Fruit fly (Drosophila melanogaster): ENCODE results near the gene Nedd4.

dm6 chr3L:17500315-17500985, 29.4 kb upstream of the Nedd4 start:
- TF ChIP-seq Atf3 (GFP tag; optimal IDR thresholded peaks at IDR 0.05) (no peak), Dfd (GFP tag; optimal IDR thresholded peaks at IDR 0.05) (no peak), CG9797 (GFP tag; optimal IDR thresholded peaks at IDR 0.05) (no peak), Pdp1 (GFP tag; optimal IDR thresholded peaks at IDR 0.05) (no peak), crol (GFP tag; IDR thresholded peaks at IDR 0.05) (no peak), CG2678 (tag; optimal IDR thresholded peaks at IDR 0.05) (no peak), btn (GFP tag; optimal IDR thresholded peaks at IDR 0.05) (no peak), CG14965 (GFP tag; optimal IDR thresholded peaks at IDR 0.05; ENCODE audit: borderline replicate concordance) (no peak), CG4328 (GFP tag; optimal IDR thresholded peaks at IDR 0.05) (no peak), br (optimal IDR thresholded peaks at IDR 0.05) (no peak), Hr78 (GFP tag; optimal IDR thresholded peaks at IDR 0.05) (no peak), sob (GFP tag; IDR thresholded peaks at IDR 0.05) (no peak), CG12659 (GFP tag; optimal IDR thresholded peaks at IDR 0.05) (no peak), Camta (GFP tag; optimal IDR thresholded peaks at IDR 0.05) (no peak)
